Worm (Caenorhabditis elegans): ENCODE data around the gene F41B4.2.

Gene F41B4.2

DNA sequence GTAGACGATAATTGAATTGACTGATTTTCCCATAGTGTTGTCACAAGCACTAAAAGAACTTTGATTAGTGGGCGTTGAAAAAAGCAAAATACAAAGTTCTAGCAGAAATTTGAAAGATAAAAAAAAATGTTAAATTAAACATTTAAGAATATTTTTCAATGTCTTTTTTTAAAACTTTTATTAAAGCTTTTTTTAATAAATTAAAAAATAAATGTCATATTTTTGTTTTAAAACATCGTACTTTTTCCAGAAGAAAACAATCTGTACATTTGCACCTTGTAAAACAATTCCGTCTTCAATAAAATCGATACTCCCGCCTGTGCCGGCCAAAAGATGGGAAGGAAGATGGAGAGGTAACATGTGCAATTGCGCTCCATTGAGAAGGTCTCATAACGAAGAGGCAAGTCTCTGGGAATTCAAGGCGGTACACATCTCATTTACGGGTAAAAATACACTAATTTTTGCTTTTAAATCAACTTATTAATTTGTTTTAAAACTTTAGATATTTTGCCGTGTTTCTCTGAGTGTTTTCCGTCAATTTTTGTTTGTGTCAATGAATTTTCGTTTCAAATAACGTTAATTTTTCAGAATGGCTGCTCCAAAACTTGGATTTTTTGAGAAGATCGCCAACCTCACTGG, 5.7 kb upstream of the F41B4.2 start, which contains the start of the genes glr-6 and asg-2 (continued):
- TF ChIP-seq unc-3 (GFP tag; conservative IDR thresholded peaks at IDR 0.05) (no peak), unc-3 (tag; optimal IDR thresholded peaks at IDR 0.05) (no peak), ceh-18 (tag; optimal IDR thresholded peaks at IDR 0.05) (peak; percentile 20), hlh-13 (GFP tag; optimal IDR thresholded peaks at IDR 0.05) (no peak), hlh-6 (tag; optimal IDR thresholded peaks at IDR 0.05) (no peak), sdc-2 (tag; optimal IDR thresholded peaks at IDR 0.05) (no peak), ceh-31 (tag; optimal IDR thresholded peaks at IDR 0.05) (peak; percentile 50)

- TF ChIP-seq ceh-31 (tag; optimal IDR thresholded peaks at IDR 0.05): no peak
- TF ChIP-seq F13H6.1 (tag; optimal IDR thresholded peaks at IDR 0.05): no peak
- no peak for TF ChIP-seq nhr-11 (tag; optimal IDR thresholded peaks at IDR 0.05)
- TF ChIP-seq unc-3 (GFP tag; conservative IDR thresholded peaks at IDR 0.05): no peak
- TF ChIP-seq unc-3 (tag; optimal IDR thresholded peaks at IDR 0.05): no peak
- no peak for TF ChIP-seq T23F11.4 (GFP tag; optimal IDR thresholded peaks at IDR 0.05)
- no peak for TF ChIP-seq pqm-1 (tag; optimal IDR thresholded peaks at IDR 0.05)
- TF ChIP-seq ztf-16 (tag; optimal IDR thresholded peaks at IDR 0.05): no peak
- TF ChIP-seq ama-1 (optimal IDR thresholded peaks at IDR 0.05): no peak
- no peak for TF ChIP-seq nhr-232 (tag; optimal IDR thresholded peaks at IDR 0.05)
- TF ChIP-seq unc-42 (tag; optimal IDR thresholded peaks at IDR 0.05): no peak
- TF ChIP-seq madf-2 (tag; optimal IDR thresholded peaks at IDR 0.05): no peak
Observed at ce11 chrX:6836065-6836527, 1.0 kb upstream of the F41B4.2 start, which contains the start of gene F41B4.3. Gene F41B4.3, minus strand, starts transcription at chrX:6836115.

- TF ChIP-seq pha-2 (tag; optimal IDR thresholded peaks at IDR 0.05): no peak
- TF ChIP-seq C38D4.7 (GFP tag; optimal IDR thresholded peaks at IDR 0.05): no peak
- TF ChIP-seq unc-55 (GFP tag; optimal IDR thresholded peaks at IDR 0.05): no peak
- TF ChIP-seq fkh-10 (GFP tag; optimal IDR thresholded peaks at IDR 0.05): no peak
- TF ChIP-seq ceh-18 (tag; optimal IDR thresholded peaks at IDR 0.05): peak; percentile 50
- TF ChIP-seq nfya-1 (tag; optimal IDR thresholded peaks at IDR 0.05): no peak
- no peak for TF ChIP-seq lin-11 (tag; optimal IDR thresholded peaks at IDR 0.05)
Observed at ce11 chrX:6825840-6826239, 9.2 kb downstream of the F41B4.2 start, which contains the start of gene F41B4.1. Gene F41B4.1, minus strand, starts transcription at chrX:6825862.

DNA sequence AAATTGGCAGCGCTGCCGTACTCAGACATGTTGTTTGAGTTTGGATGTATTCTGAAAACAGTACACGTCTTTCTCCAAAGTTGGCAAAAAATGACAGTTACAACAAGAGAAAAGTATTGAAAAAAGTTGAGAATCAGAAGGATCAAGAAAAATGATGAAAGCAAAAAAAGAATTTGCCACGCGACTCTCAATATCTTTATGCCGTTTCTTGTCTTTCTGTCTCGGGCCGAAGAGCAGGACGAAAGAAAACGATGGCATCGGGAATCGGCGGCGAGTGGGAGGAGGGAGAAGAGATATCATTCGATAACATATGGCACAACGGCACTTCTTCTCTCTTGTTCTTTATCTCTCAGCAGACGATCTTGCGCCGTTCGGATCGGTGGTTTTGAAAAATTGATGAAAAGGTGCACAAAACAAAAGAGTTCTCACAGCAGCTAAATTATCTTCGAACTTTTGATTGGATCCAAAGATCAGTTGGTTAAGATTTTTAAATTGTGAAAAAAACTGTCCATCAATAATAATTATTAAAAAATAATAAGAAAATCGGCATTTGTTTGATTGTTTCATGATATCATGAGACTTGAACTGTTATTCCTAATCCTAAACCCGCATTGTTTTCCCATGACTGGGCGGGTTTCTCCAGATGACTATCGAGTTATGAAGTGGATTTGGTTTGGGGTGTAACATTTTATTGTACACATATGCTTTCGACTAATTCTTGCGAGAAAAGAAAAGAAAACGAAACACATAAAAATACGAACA, 11.7 kb downstream of the F41B4.2 start, which contains the start of gene gei-15:
Gene gei-15, minus strand, starts transcription at position 51 of the 762 bp plus-strand sequence.
- TF ChIP-seq gmeb-2 (tag; optimal IDR thresholded peaks at IDR 0.05) (no peak), ceh-18 (tag; optimal IDR thresholded peaks at IDR 0.05) (peak; percentile 7)

DNA sequence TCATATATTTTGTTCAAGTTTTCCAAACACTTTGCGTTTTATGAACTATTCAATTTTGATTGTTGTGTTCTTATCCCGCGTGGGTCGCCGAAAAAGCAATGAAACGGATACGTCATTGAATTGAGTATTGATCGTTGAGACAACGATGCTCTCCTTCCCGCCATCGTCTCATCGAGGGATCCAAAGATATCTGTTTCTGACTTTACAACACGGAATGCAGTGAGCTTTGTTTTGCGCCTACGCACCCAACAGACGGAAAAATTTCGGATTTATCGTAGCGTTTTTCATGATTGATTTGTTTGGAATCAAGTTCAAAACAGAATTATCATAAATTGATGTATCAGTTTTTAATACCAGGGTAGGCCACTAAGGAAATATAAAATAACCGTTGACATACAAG, 12.5 kb downstream of the F41B4.2 start:
- no peak for TF ChIP-seq che-1 (tag; optimal IDR thresholded peaks at IDR 0.05)
- no peak for TF ChIP-seq hlh-15 (tag; optimal IDR thresholded peaks at IDR 0.05)
- TF ChIP-seq ref-2 (tag; optimal IDR thresholded peaks at IDR 0.05): no peak
- no peak for TF ChIP-seq syd-9 (tag; optimal IDR thresholded peaks at IDR 0.05)
- no peak for TF ChIP-seq ceh-9 (tag; optimal IDR thresholded peaks at IDR 0.05)
- no peak for TF ChIP-seq pha-2 (tag; optimal IDR thresholded peaks at IDR 0.05)
- TF ChIP-seq sdc-2 (tag; optimal IDR thresholded peaks at IDR 0.05): no peak
- TF ChIP-seq pax-1 (tag; optimal IDR thresholded peaks at IDR 0.05): no peak

DNA sequence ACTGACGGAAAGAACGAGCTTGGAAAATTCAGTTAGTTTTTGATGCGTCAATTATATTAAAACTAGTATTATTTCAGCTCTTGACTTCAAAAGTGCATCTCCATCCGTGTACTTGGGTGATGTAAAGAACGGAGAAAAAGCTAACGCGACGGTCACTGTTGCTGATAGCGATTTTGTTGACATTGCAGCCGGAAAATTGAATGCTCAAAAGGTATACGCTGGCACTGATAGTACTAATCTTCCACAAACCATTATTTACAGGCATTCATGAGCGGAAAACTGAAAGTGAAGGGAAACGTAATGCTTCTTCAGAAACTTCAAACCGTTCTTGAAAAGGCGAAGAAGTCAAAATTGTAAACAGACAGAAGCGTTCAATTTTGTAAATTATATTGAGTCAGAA, 15.4 kb downstream of the F41B4.2 start:
- no peak for TF ChIP-seq K02D7.2 (tag; optimal IDR thresholded peaks at IDR 0.05)
- TF ChIP-seq elt-2 (tag; optimal IDR thresholded peaks at IDR 0.05): peak; percentile 2

Measured in whole organism, late embryonic.